Fruit fly (Drosophila melanogaster) whole organism, embryonic: ENCODE data around the gene CG15208.
A peak's percentile ranks its signal among the peaks of the same experiment; 100 is the strongest.

Experiments
- CG10274 ChIP-seq: fragments of 200-800 bp; sonication (Bioruptor generic); optimal IDR thresholded peaks from 3 replicates; lab custom pipeline; 2017; ENCODE audit warnings: missing biosample characterization, mild to moderate bottlenecking, missing genetic modification characterization
- CG1233 ChIP-seq: fragments of 200-800 bp; sonication (Bioruptor generic); optimal IDR thresholded peaks from 4 replicates; lab custom pipeline; 2018; ENCODE audit warnings: missing biosample characterization, mild to moderate bottlenecking, missing genetic modification characterization
- CG15073 ChIP-seq: fragments of 200-800 bp; sonication (Bioruptor generic); optimal IDR thresholded peaks from 2 replicates; lab custom pipeline; 2016; ENCODE audit warnings: missing biosample characterization, missing genetic modification characterization
- CG1602 ChIP-seq: fragments of 200-800 bp; sonication (Bioruptor generic); optimal IDR thresholded peaks from 3 replicates; lab custom pipeline; 2016; ENCODE audit warnings: missing biosample characterization, missing genetic modification characterization
- CG17186 ChIP-seq: fragments of 200-800 bp; sonication (Bioruptor generic); optimal IDR thresholded peaks from 3 replicates; lab custom pipeline; 2017; ENCODE audit warnings: missing biosample characterization, missing genetic modification reagents, missing genetic modification characterization
- CG34422 ChIP-seq: fragments of 200-800 bp; sonication (Bioruptor generic); IDR thresholded peaks from 3 replicates; pipeline ENCODE4 v1.3.6; 2022; ENCODE audit warnings: missing biosample characterization, missing genetic modification characterization
- CG4820 ChIP-seq: fragments of 200-800 bp; sonication (Bioruptor generic); optimal IDR thresholded peaks from 3 replicates; lab custom pipeline; 2016; ENCODE audit warnings: missing biosample characterization, missing genetic modification characterization
- CG7271 ChIP-seq: fragments of 200-800 bp; sonication (Bioruptor generic); optimal IDR thresholded peaks from 2 replicates; lab custom pipeline; 2018; ENCODE audit warnings: missing biosample characterization, mild to moderate bottlenecking, missing genetic modification characterization, moderate library complexity
- CG7786 ChIP-seq: fragments of 200-800 bp; sonication (Bioruptor generic); optimal IDR thresholded peaks from 2 replicates; lab custom pipeline; 2016; ENCODE audit warnings: missing biosample characterization, missing genetic modification characterization
- CG8290 ChIP-seq, 3 experiments: fragments of 200-800 bp; sonication (Bioruptor generic); optimal IDR thresholded peaks; 2 replicates each; lab custom pipeline; 2016 to 2019; ENCODE audit warnings: missing biosample characterization in 3 of 3, missing genetic modification characterization in 3 of 3, mild to moderate bottlenecking in 2 of 3, moderate library complexity in 1 of 3
- CG8359 ChIP-seq: fragments of 200-800 bp; sonication (Bioruptor generic); optimal IDR thresholded peaks from 2 replicates; lab custom pipeline; 2017; ENCODE audit warnings: missing biosample characterization, mild to moderate bottlenecking, missing genetic modification characterization, borderline replicate concordance
- CG9437 ChIP-seq: fragments of 200-800 bp; sonication (Bioruptor generic); optimal IDR thresholded peaks from 2 replicates; lab custom pipeline; 2018; ENCODE audit warnings: missing biosample characterization, mild to moderate bottlenecking, missing genetic modification characterization
- Dad ChIP-seq: fragments of 200-800 bp; sonication (Bioruptor generic); optimal IDR thresholded peaks from 3 replicates; lab custom pipeline; 2016; ENCODE audit warnings: missing biosample characterization, missing genetic modification characterization
- Dek ChIP-seq: fragments of 200-800 bp; sonication (Bioruptor generic); optimal IDR thresholded peaks from 3 replicates; lab custom pipeline; 2019; ENCODE audit warnings: missing biosample characterization, mild to moderate bottlenecking, missing genetic modification characterization, moderate library complexity
- Doc2 ChIP-seq: fragments of 200-800 bp; sonication (Bioruptor generic); IDR thresholded peaks from 2 replicates; pipeline ENCODE4 v1.3.6; 2022; ENCODE audit warnings: missing biosample characterization, missing genetic modification characterization
- Hr51 ChIP-seq, 2 experiments: fragments of 200-800 bp; sonication (Bioruptor generic); optimal IDR thresholded peaks; 2 replicates in 1 of 2; 3 replicates in 1 of 2; lab custom pipeline; 2016 to 2018; ENCODE audit warnings: missing biosample characterization in 2 of 2, missing genetic modification characterization in 2 of 2, mild to moderate bottlenecking in 1 of 2, moderate library complexity in 1 of 2
- Oaz ChIP-seq: fragments of 200-800 bp; sonication (Bioruptor generic); IDR thresholded peaks from 2 replicates; pipeline ENCODE4 v1.3.6; 2022; ENCODE audit warnings: missing biosample characterization, missing genetic modification characterization
- Opbp ChIP-seq: fragments of 200-800 bp; sonication (Bioruptor generic); IDR thresholded peaks from 3 replicates; pipeline ENCODE4 v1.3.6; 2022; ENCODE audit warnings: missing biosample characterization, missing genetic modification characterization; ENCODE audit not compliant: partially characterized antibody
- Stat92E ChIP-seq, 3 experiments: fragments of >200 bp in 2 of 3; fragments of 200-800 bp in 1 of 3; sonication (Bioruptor generic) in 1 of 3; optimal IDR thresholded peaks; 2 replicates each; lab custom pipeline; 2017 to 2019; ENCODE audit warnings: missing biosample characterization in 3 of 3, missing genetic modification characterization in 3 of 3, mild to moderate bottlenecking in 1 of 3, moderate library complexity in 1 of 3
- TFAM ChIP-seq: fragments of 200-800 bp; sonication (Bioruptor generic); optimal IDR thresholded peaks from 2 replicates; lab custom pipeline; 2017; ENCODE audit warnings: missing biosample characterization, missing genetic modification characterization, inconsistent platforms
- ac ChIP-seq: fragments of 200-800 bp; sonication (Bioruptor generic); optimal IDR thresholded peaks from 3 replicates; lab custom pipeline; 2017; ENCODE audit warnings: missing biosample characterization, mild to moderate bottlenecking, missing genetic modification characterization
- ato ChIP-seq: fragments of 200-800 bp; sonication (Bioruptor generic); IDR thresholded peaks from 2 replicates; pipeline ENCODE4 v1.3.6; 2022; ENCODE audit warnings: missing biosample characterization, missing genetic modification characterization; ENCODE audit not compliant: partially characterized antibody
- cad ChIP-seq: fragments of >200 bp; optimal IDR thresholded peaks from 2 replicates; lab custom pipeline; 2017; ENCODE audit warnings: missing biosample characterization, missing genetic modification characterization
- cwo ChIP-seq: fragments of 200-800 bp; sonication (Bioruptor generic); optimal IDR thresholded peaks from 3 replicates; lab custom pipeline; 2017; ENCODE audit warnings: missing biosample characterization, missing genetic modification characterization, mild to moderate bottlenecking, moderate library complexity, missing genetic modification reagents
- dpn ChIP-seq, 2 experiments: fragments of 200-800 bp; sonication (Bioruptor generic); optimal IDR thresholded peaks; 3 replicates each; lab custom pipeline; 2016; ENCODE audit warnings: missing biosample characterization in 2 of 2, missing genetic modification characterization in 2 of 2
- en ChIP-seq: fragments of 200-800 bp; sonication (Bioruptor generic); optimal IDR thresholded peaks from 2 replicates; lab custom pipeline; 2016; ENCODE audit warnings: missing biosample characterization, missing genetic modification characterization
- exex ChIP-seq: fragments of 200-800 bp; sonication (Bioruptor generic); optimal IDR thresholded peaks from 4 replicates; lab custom pipeline; 2018; ENCODE audit warnings: missing biosample characterization, mild to moderate bottlenecking, missing genetic modification characterization, moderate library complexity
- grn ChIP-seq: fragments of 200-800 bp; sonication (Bioruptor generic); optimal IDR thresholded peaks from 3 replicates; lab custom pipeline; 2017; ENCODE audit warnings: missing biosample characterization, missing genetic modification characterization
- jigr1 ChIP-seq: fragments of 200-800 bp; sonication (Bioruptor generic); IDR thresholded peaks from 3 replicates; pipeline ENCODE4 v1.3.6; 2022; ENCODE audit warnings: missing biosample characterization, missing genetic modification characterization
- mirr ChIP-seq: fragments of 200-800 bp; sonication (Bioruptor generic); optimal IDR thresholded peaks from 3 replicates; lab custom pipeline; 2018; ENCODE audit warnings: missing biosample characterization, mild to moderate bottlenecking, missing genetic modification characterization
- nau ChIP-seq: fragments of 200-800 bp; sonication (Bioruptor generic); optimal IDR thresholded peaks from 3 replicates; lab custom pipeline; 2017; ENCODE audit warnings: missing biosample characterization, mild to moderate bottlenecking, missing genetic modification characterization, missing genetic modification reagents
- nerfin-1 ChIP-seq: fragments of 200-800 bp; sonication (Bioruptor generic); optimal IDR thresholded peaks from 3 replicates; lab custom pipeline; 2019; ENCODE audit warnings: missing biosample characterization, mild to moderate bottlenecking, missing genetic modification characterization, moderate library complexity
- otp ChIP-seq: fragments of 200-800 bp; sonication (Bioruptor generic); IDR thresholded peaks from 3 replicates; pipeline ENCODE4, ENCODE4 v1.3.6; 2022; ENCODE audit warnings: missing biosample characterization, missing genetic modification characterization
- pfk ChIP-seq: fragments of 200-800 bp; sonication (Bioruptor generic); optimal IDR thresholded peaks from 2 replicates; lab custom pipeline; 2018; ENCODE audit warnings: missing biosample characterization, mild to moderate bottlenecking, missing genetic modification characterization, moderate library complexity
- row ChIP-seq: fragments of 200-800 bp; sonication (Bioruptor generic); IDR thresholded peaks from 3 replicates; pipeline ENCODE4 v1.3.6; 2022; ENCODE audit warnings: missing biosample characterization, missing genetic modification characterization
- sens ChIP-seq: fragments of 200-800 bp; sonication (Bioruptor generic); peaks from one replicate; lab custom pipeline; 2016; ENCODE audit warnings: missing biosample characterization, missing genetic modification characterization
- sug ChIP-seq: fragments of 200-800 bp; optimal IDR thresholded peaks from 2 replicates; lab custom pipeline; 2019; ENCODE audit warnings: missing biosample characterization, mild to moderate bottlenecking, missing genetic modification characterization, moderate library complexity

The CG15208 gene

DNA sequence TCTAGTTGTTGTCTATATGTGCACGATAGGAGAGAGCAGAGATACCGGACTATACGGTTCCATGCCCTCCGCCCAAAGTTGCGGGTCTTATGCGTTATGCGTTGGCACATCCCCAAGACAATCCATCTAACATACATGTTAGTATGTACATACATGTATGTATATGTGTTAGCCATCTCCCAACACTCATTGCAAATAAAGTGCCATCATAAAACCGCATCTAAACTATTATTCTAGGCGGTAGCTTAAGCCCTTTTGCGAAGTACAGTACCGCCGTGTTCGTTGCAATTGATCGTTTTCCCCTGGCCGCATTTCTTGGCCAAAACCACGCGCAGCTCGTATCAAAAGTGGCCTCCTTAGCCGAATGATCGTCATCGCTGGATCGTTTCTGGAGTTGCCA lies 13.3 kb upstream of the CG15208 start:
- TF ChIP-seq sens (GFP tag; lab: Kevin White, UChicago) = peak; percentile 37
- peak; percentile 12 for TF ChIP-seq CG7786 (GFP tag; lab: Kevin White, UChicago)
- peak; percentile 94 for TF ChIP-seq CG10274 (GFP tag; lab: Kevin White, UChicago)
- peak; percentile 44 for TF ChIP-seq row (GFP tag; lab: Robert Waterston, UW)
- no peak for TF ChIP-seq CG8290 (GFP tag; optimal IDR thresholded peaks at IDR 0.05; lab: Kevin White, UChicago)
- TF ChIP-seq CG8290 (tag; optimal IDR thresholded peaks at IDR 0.05; lab: Kevin White, UChicago) = peak in 1 of 2 experiments; percentile 11
- TF ChIP-seq jigr1 (GFP tag; lab: Robert Waterston, UW) = no peak

DNA sequence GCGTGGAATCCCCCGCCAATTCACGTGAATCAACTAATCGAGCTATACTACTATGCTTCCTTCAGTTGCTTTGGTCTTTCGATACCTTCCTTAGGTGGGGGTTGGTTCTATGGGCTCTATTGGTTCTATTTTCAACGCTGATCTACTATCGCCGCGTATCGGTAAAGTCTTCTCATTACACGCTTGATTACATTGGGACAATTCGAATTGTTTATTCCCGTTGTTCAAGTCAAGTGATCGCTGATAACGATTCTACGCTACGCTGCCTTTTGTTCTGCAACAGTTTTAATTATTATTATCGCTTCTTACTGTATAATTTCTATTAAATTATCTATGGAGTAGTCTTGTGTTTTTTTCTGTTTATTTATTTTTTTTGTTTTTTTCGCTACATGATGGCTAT lies 12.1 kb upstream of the CG15208 start:
- TF ChIP-seq CG4820 (GFP tag; lab: Kevin White, UChicago) (no peak), Oaz (no peak), grn (GFP tag; lab: Kevin White, UChicago) (peak; percentile 74), sug (tag; lab: Kevin White, UChicago) (peak; percentile 33), mirr (GFP tag; lab: Kevin White, UChicago) (peak; percentile 39), CG9437 (GFP tag; lab: Kevin White, UChicago) (no peak), cwo (peak; percentile 15), pfk (GFP tag; lab: Kevin White, UChicago) (no peak), en (GFP tag; lab: Kevin White, UChicago) (no peak), Doc2 (GFP tag; lab: Robert Waterston, UW) (no peak), Stat92E (GFP tag; optimal IDR thresholded peaks at IDR 0.05; lab: Kevin White, UChicago) (no peak), ac (GFP tag; lab: Kevin White, UChicago) (no peak), exex (tag; lab: Kevin White, UChicago) (peak; percentile 91), Hr51 (GFP tag; optimal IDR thresholded peaks at IDR 0.05; lab: Kevin White, UChicago) (no peak), CG15073 (no peak), ato (GFP tag; lab: Robert Waterston, UW) (no peak), otp (GFP tag; lab: Robert Waterston, UW) (no peak)

dm6 chrX:10889955-10890617 lies 9.7 kb upstream of the CG15208 start:
- TF ChIP-seq dpn (GFP tag; optimal IDR thresholded peaks at IDR 0.05; lab: Kevin White, UChicago) (no peak), Dad (GFP tag; lab: Kevin White, UChicago) (no peak), CG34422 (GFP tag; lab: Robert Waterston, UW) (no peak), CG17186 (no peak), Opbp (GFP tag; lab: Robert Waterston, UW) (no peak), nau (GFP tag; lab: Kevin White, UChicago) (no peak), TFAM (GFP tag; lab: Kevin White, UChicago) (no peak), CG1602 (GFP tag; lab: Kevin White, UChicago) (no peak), CG1233 (no peak), Dek (tag; lab: Kevin White, UChicago) (no peak), nerfin-1 (no peak), cad (GFP tag; lab: Kevin White, UChicago) (no peak), CG8359 (no peak), CG7271 (tag; lab: Kevin White, UChicago) (no peak)
